Worm (Caenorhabditis elegans) whole organism, late embryonic: ENCODE results near the gene nep-2.

ENCODE experiments used
- C08G9.2 ChIP-seq: sonication (generic microtip); optimal IDR thresholded peaks from 2 replicates; lab custom pipeline; 2016; ENCODE audit warnings: mild to moderate bottlenecking, missing genetic modification characterization, moderate library complexity, missing compliant biosample characterization
- F13H6.1 ChIP-seq: sonication (generic microtip); optimal IDR thresholded peaks from 2 replicates; lab custom pipeline; 2016; ENCODE audit warnings: missing genetic modification characterization, missing compliant biosample characterization
- K02D7.2 ChIP-seq: sonication (generic microtip); optimal IDR thresholded peaks from 2 replicates; lab custom pipeline; 2017; ENCODE audit warnings: mild to moderate bottlenecking, missing genetic modification characterization, missing compliant biosample characterization
- K09A11.1 ChIP-seq: sonication (generic microtip); optimal IDR thresholded peaks from 2 replicates; lab custom pipeline; 2017; ENCODE audit warnings: antibody characterized with exemption, mild to moderate bottlenecking, missing genetic modification characterization, missing compliant biosample characterization; ENCODE audit not compliant: insufficient read depth
- ceh-18 ChIP-seq: sonication (generic microtip); optimal IDR thresholded peaks from 2 replicates; lab custom pipeline; 2016; ENCODE audit warnings: missing genetic modification characterization, missing compliant biosample characterization
- ceh-19 ChIP-seq: fragments of 200-800 bp; sonication (Bioruptor generic); optimal IDR thresholded peaks from 2 replicates; lab custom pipeline; 2018; ENCODE audit warnings: mild to moderate bottlenecking, missing genetic modification characterization, missing compliant biosample characterization
- ceh-2 ChIP-seq: sonication (generic microtip); optimal IDR thresholded peaks from 2 replicates; lab custom pipeline; 2016; ENCODE audit warnings: missing genotype, missing genetic modification characterization, missing compliant biosample characterization
- ceh-30 ChIP-seq: fragments of 150-350 bp; optimal IDR thresholded peaks from 2 replicates; lab custom pipeline; 2014; ENCODE audit warnings: missing biosample characterization, missing genetic modification characterization
- ceh-31 ChIP-seq: sonication (generic microtip); optimal IDR thresholded peaks from 2 replicates; lab custom pipeline; 2016; ENCODE audit warnings: missing genetic modification characterization, missing compliant biosample characterization
- dmd-4 ChIP-seq: sonication (generic microtip); optimal IDR thresholded peaks from 2 replicates; lab custom pipeline; 2016; ENCODE audit warnings: borderline replicate concordance, missing genetic modification characterization, missing compliant biosample characterization
- dve-1 ChIP-seq: sonication (generic microtip); optimal IDR thresholded peaks from 2 replicates; lab custom pipeline; 2017; ENCODE audit warnings: antibody characterized with exemption, mild to moderate bottlenecking, missing genetic modification characterization, missing compliant biosample characterization
- elt-4 ChIP-seq: sonication (generic microtip); optimal IDR thresholded peaks from 2 replicates; lab custom pipeline; 2016; ENCODE audit warnings: missing genetic modification characterization, missing compliant biosample characterization
- eyg-1 ChIP-seq: sonication (generic microtip); optimal IDR thresholded peaks from 2 replicates; lab custom pipeline; 2016; ENCODE audit warnings: missing genotype, missing genetic modification characterization, missing compliant biosample characterization
- hlh-13 ChIP-seq: fragments of 200-800 bp; sonication (Bioruptor generic); optimal IDR thresholded peaks from 2 replicates; lab custom pipeline; 2018; ENCODE audit warnings: mild to moderate bottlenecking, missing genetic modification characterization, missing compliant biosample characterization
- hlh-15 ChIP-seq: sonication (generic microtip); optimal IDR thresholded peaks from 2 replicates; lab custom pipeline; 2016; ENCODE audit warnings: missing genetic modification characterization, missing compliant biosample characterization
- hlh-30 ChIP-seq: sonication (generic microtip); optimal IDR thresholded peaks from 2 replicates; lab custom pipeline; 2017; ENCODE audit warnings: antibody characterized with exemption, missing genetic modification characterization, missing compliant biosample characterization; ENCODE audit not compliant: insufficient read depth
- lin-11 ChIP-seq: fragments of 200-800 bp; sonication (Bioruptor generic); optimal IDR thresholded peaks from 2 replicates; lab custom pipeline; 2018; ENCODE audit warnings: mild to moderate bottlenecking, missing genetic modification characterization, missing compliant biosample characterization
- madf-2 ChIP-seq: sonication (generic microtip); optimal IDR thresholded peaks from 2 replicates; lab custom pipeline; 2017; ENCODE audit warnings: missing genetic modification characterization, missing compliant biosample characterization
- mec-3 ChIP-seq: sonication (generic microtip); optimal IDR thresholded peaks from 2 replicates; lab custom pipeline; 2016; ENCODE audit warnings: borderline replicate concordance, missing genetic modification characterization, missing compliant biosample characterization
- nfya-1 ChIP-seq: sonication (generic microtip); optimal IDR thresholded peaks from 2 replicates; lab custom pipeline; 2017; ENCODE audit warnings: missing genetic modification characterization, mild to moderate bottlenecking, missing compliant biosample characterization, antibody characterized with exemption, moderate library complexity
- pag-3 ChIP-seq: sonication (generic microtip); optimal IDR thresholded peaks from 2 replicates; lab custom pipeline; 2016; ENCODE audit warnings: missing compliant biosample characterization, missing genetic modification characterization, borderline replicate concordance
- pax-1 ChIP-seq: fragments of 150-350 bp; optimal IDR thresholded peaks from 2 replicates; lab custom pipeline; 2014; ENCODE audit warnings: missing biosample characterization, missing genetic modification characterization
- pha-4 ChIP-seq: fragments of 150-350 bp; optimal IDR thresholded peaks from 2 replicates; lab custom pipeline; 2018; ENCODE audit warnings: missing biosample characterization, missing genetic modification reagents, missing genetic modification characterization
- pqm-1 ChIP-seq: sonication (generic microtip); optimal IDR thresholded peaks from 2 replicates; lab custom pipeline; 2016; ENCODE audit warnings: missing genetic modification characterization, missing compliant biosample characterization
- pros-1 ChIP-seq: fragments of 150-350 bp; optimal IDR thresholded peaks from 2 replicates; lab custom pipeline; 2014; ENCODE audit warnings: missing biosample characterization, missing genetic modification reagents, missing genetic modification characterization
- rnt-1 ChIP-seq: sonication (generic microtip); optimal IDR thresholded peaks from 2 replicates; lab custom pipeline; 2016; ENCODE audit warnings: missing genetic modification characterization, missing compliant biosample characterization
- sdc-2 ChIP-seq: sonication (generic microtip); optimal IDR thresholded peaks from 2 replicates; lab custom pipeline; 2016; ENCODE audit warnings: missing genotype, missing genetic modification characterization, missing compliant biosample characterization
- sox-2 ChIP-seq: fragments of 200-800 bp; sonication (Bioruptor generic); IDR thresholded peaks from 2 replicates; pipeline ENCODE4 v1.3.6; 2022; ENCODE audit warnings: missing genetic modification reagents, missing genetic modification characterization, missing compliant biosample characterization
- sox-4 ChIP-seq: sonication (generic microtip); optimal IDR thresholded peaks from 2 replicates; lab custom pipeline; 2017; ENCODE audit warnings: mild to moderate bottlenecking, missing genetic modification characterization, inconsistent platforms, missing compliant biosample characterization
- tbx-2 ChIP-seq: sonication (generic microtip); optimal IDR thresholded peaks from 2 replicates; lab custom pipeline; 2016; ENCODE audit warnings: missing genetic modification characterization, missing compliant biosample characterization
- tbx-7 ChIP-seq: sonication (generic microtip); optimal IDR thresholded peaks from 2 replicates; lab custom pipeline; 2016; ENCODE audit warnings: missing genotype, missing genetic modification characterization, missing compliant biosample characterization
- ttx-3 ChIP-seq: sonication (generic microtip); optimal IDR thresholded peaks from 2 replicates; lab custom pipeline; 2016; ENCODE audit warnings: missing genetic modification reagents, missing genetic modification characterization, missing compliant biosample characterization
- unc-42 ChIP-seq: sonication (generic microtip); optimal IDR thresholded peaks from 2 replicates; lab custom pipeline; 2016; ENCODE audit warnings: missing genotype, missing genetic modification characterization, missing compliant biosample characterization
- unc-55 ChIP-seq: sonication (generic microtip); optimal IDR thresholded peaks from 2 replicates; lab custom pipeline; 2017; ENCODE audit warnings: missing biosample characterization, missing genetic modification reagents, missing genetic modification characterization

Gene nep-2

DNA sequence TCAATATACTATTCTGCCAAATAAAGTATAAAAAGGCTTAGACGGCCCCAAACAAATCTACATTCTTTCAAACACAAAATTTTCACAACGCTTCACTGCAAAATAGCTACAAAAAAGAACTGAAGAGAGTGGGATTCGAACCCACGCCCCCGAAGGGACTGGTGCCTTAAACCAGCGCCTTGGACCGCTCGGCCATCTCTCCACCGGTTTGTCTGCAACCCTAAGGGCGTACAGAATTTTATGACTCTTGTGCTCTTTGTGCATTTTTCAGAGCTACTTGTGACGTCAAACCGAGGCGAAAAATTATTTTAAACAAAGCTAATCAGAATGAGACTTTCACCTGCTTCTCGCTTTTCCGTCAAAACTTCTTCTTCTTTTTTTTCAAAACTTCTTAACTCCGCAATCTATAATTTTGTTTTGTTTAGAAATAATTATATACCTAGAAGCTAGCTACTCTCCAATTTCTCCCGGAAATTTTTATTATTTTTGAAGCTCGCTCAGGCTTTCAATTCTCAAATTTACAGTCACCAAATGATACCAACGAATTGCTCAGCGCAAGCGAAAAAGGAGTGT, 10.7 kb upstream of the nep-2 start, which contains the start of gene T05A8.8:
Gene T05A8.8, plus strand, starts transcription at position 523 of the 573 bp plus-strand sequence.
- no peak for TF ChIP-seq madf-2
- no peak for TF ChIP-seq pros-1 (tag; lab: Kevin White, UChicago)
- no peak for TF ChIP-seq unc-55
- TF ChIP-seq sdc-2 (tag; lab: Kevin White, UChicago): no peak
- TF ChIP-seq sox-2 (GFP tag; lab: Robert Waterston, UW): no peak
- TF ChIP-seq lin-11 (tag; lab: Kevin White, UChicago): no peak
- no peak for TF ChIP-seq K02D7.2 (tag; lab: Kevin White, UChicago)
- TF ChIP-seq pqm-1 (tag; lab: Kevin White, UChicago): no peak
- TF ChIP-seq hlh-13 (GFP tag; lab: Kevin White, UChicago): no peak
- no peak for TF ChIP-seq sox-4 (tag; lab: Kevin White, UChicago)
- TF ChIP-seq pha-4 (tag; lab: Kevin White, UChicago): no peak
- no peak for TF ChIP-seq ceh-31 (tag; lab: Kevin White, UChicago)
- no peak for TF ChIP-seq mec-3 (tag; lab: Kevin White, UChicago)
- no peak for TF ChIP-seq tbx-2 (tag; lab: Kevin White, UChicago)
- no peak for TF ChIP-seq dmd-4 (tag; lab: Kevin White, UChicago)
- TF ChIP-seq hlh-30 (tag; lab: Kevin White, UChicago): no peak
- TF ChIP-seq dve-1 (tag; lab: Kevin White, UChicago): no peak
- no peak for TF ChIP-seq pag-3 (tag; lab: Kevin White, UChicago)
- TF ChIP-seq C08G9.2 (tag; lab: Kevin White, UChicago): no peak
- TF ChIP-seq pax-1 (tag; lab: Kevin White, UChicago): no peak

DNA sequence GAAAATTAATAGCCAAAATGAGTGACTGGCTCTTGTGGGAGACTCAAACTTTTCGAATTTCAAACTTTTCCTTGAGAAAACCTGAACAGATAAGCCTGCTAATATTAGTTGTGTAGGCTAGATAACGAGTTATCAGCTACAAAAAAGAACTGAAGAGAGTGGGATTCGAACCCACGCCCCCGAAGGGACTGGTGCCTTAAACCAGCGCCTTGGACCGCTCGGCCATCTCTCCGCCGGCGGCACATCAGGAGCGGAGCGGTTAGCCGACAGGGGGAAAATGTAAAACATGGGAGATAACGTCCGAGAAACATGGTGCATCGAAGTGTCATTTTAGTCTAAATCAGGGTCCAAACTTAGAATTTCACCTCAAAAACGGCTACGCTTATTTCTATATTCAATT, 10.1 kb upstream of the nep-2 start:
- TF ChIP-seq hlh-13 (GFP tag; lab: Kevin White, UChicago) (no peak), pax-1 (tag; lab: Kevin White, UChicago) (no peak), ttx-3 (tag; lab: Kevin White, UChicago) (no peak), tbx-7 (tag; lab: Kevin White, UChicago) (no peak)
- TF ChIP-seq, all 69 proteins: peak for 0

DNA sequence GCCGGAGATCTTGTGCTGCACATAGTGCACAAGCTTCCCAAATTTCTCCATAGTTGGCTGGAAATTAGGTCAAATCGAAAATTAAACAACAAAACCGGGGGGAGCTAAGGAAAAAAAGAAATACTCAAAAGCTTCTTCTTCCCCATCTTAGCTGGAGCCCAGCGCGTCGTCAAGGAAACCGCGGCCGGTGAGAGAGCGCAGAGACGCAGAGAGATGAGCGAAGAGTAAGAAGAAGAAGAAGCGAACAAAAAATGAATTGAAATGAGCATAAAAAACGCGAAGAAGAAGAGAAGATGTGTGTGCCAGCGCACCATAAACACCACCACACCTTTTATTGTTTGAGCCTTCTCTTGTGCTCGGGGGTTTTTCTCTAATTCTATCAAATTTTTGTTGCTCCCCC, 9.6 kb upstream of the nep-2 start, which contains the start of gene wdr-31:
Gene wdr-31, minus strand, starts transcription at position 101 of the 400 bp plus-strand sequence.
- TF ChIP-seq ceh-18 (tag; lab: Kevin White, UChicago) (no peak), ceh-19 (GFP tag; lab: Kevin White, UChicago) (no peak), ceh-30 (no peak), ceh-2 (tag; lab: Kevin White, UChicago) (no peak), eyg-1 (tag; lab: Kevin White, UChicago) (no peak), F13H6.1 (tag; lab: Kevin White, UChicago) (no peak), C08G9.2 (tag; lab: Kevin White, UChicago) (no peak), pag-3 (tag; lab: Kevin White, UChicago) (no peak), hlh-15 (no peak), pax-1 (tag; lab: Kevin White, UChicago) (no peak), K09A11.1 (no peak), lin-11 (tag; lab: Kevin White, UChicago) (no peak), ceh-31 (tag; lab: Kevin White, UChicago) (no peak)
- TF ChIP-seq, all 69 proteins: peak for 0

DNA sequence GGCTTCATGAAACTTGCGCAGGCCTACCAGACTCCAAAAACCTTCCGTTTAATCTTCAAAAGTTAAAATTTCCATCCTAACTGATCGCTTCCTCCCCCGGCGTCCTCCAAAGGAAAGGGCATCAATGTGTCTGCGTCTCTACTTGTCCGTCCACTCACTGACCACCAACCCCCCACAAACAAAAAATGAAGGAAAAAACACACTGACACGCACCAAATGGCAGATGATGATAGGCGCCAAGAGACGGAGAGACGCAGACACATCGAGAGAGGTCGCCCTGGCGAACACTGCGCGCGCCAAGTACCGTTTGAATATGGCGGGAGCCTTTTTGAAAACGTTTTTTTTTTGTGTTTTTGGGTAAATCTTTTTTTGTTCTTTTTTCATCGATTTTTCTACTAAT, 9.2 kb upstream of the nep-2 start:
- TF ChIP-seq elt-4 (tag; lab: Kevin White, UChicago) (no peak), unc-42 (no peak), nfya-1 (tag; lab: Kevin White, UChicago) (peak; percentile 49), rnt-1 (tag; lab: Kevin White, UChicago) (no peak)
